Worm (Caenorhabditis elegans): ENCODE measurements around the gene pals-17.

ce11 chrIII:1384092-1384491 is 7.6 kb downstream of the pals-17 start, which contains the start of the genes fbxa-138 and Y82E9BR.5:
- TF ChIP-seq ztf-23 (GFP tag; IDR thresholded peaks at IDR 0.05) (no peak), flt-1 (GFP tag; IDR thresholded peaks at IDR 0.05) (no peak), ref-1 (GFP tag; conservative IDR thresholded peaks at IDR 0.05) (no peak), ztf-29 (GFP tag; IDR thresholded peaks at IDR 0.05) (no peak), tab-1 (GFP tag; IDR thresholded peaks at IDR 0.05) (no peak), cog-1 (tag; optimal IDR thresholded peaks at IDR 0.05) (no peak)
